Fruit fly (Drosophila melanogaster) whole organism, embryonic: ENCODE measurements around the gene CG6094.

Source experiments
- Abd-B ChIP-seq: fragments of 200-800 bp; sonication (Bioruptor generic); optimal IDR thresholded peaks from 2 replicates; lab custom pipeline; 2018; ENCODE audit warnings: missing biosample characterization, mild to moderate bottlenecking, missing genetic modification characterization, moderate library complexity
- Adf1 ChIP-seq: fragments of 200-800 bp; sonication (Bioruptor generic); IDR thresholded peaks from 2 replicates; pipeline ENCODE4 v1.3.6; 2022; ENCODE audit warnings: missing biosample characterization, missing genetic modification characterization
- Blimp-1 ChIP-seq: fragments of 200-800 bp; sonication (Bioruptor generic); optimal IDR thresholded peaks from 3 replicates; lab custom pipeline; 2018; ENCODE audit warnings: missing biosample characterization, missing genetic modification characterization, mild to moderate bottlenecking, moderate library complexity, missing genetic modification reagents
- CG10147 ChIP-seq: fragments of 200-800 bp; sonication (Bioruptor generic); optimal IDR thresholded peaks from 2 replicates; lab custom pipeline; 2019; ENCODE audit warnings: missing biosample characterization, mild to moderate bottlenecking, missing genetic modification characterization, moderate library complexity
- CG10209 ChIP-seq: fragments of 200-800 bp; sonication (Bioruptor generic); optimal IDR thresholded peaks from 3 replicates; lab custom pipeline; 2017; ENCODE audit warnings: missing biosample characterization, mild to moderate bottlenecking, missing genetic modification characterization, missing genetic modification reagents
- CG10654 ChIP-seq: fragments of 200-800 bp; sonication (Bioruptor generic); optimal IDR thresholded peaks from 2 replicates; lab custom pipeline; 2016; ENCODE audit warnings: missing biosample characterization, missing genetic modification characterization
- CG11093 ChIP-seq: fragments of 200-800 bp; sonication (Bioruptor generic); IDR thresholded peaks from 3 replicates; pipeline ENCODE4 v1.3.6; 2022; ENCODE audit warnings: missing biosample characterization, missing genetic modification characterization
- CG11247 ChIP-seq: fragments of 200-800 bp; sonication (Bioruptor generic); IDR thresholded peaks from 2 replicates; pipeline ENCODE4 v1.3.6; 2022; ENCODE audit warnings: missing biosample characterization, missing genetic modification characterization
- CG11695 ChIP-seq: fragments of 200-800 bp; sonication (Bioruptor generic); IDR thresholded peaks from 3 replicates; pipeline ENCODE4 v1.3.6; 2022; ENCODE audit warnings: missing biosample characterization, missing genetic modification characterization
- CG13287 ChIP-seq: fragments of 200-800 bp; sonication (Bioruptor generic); IDR thresholded peaks from 2 replicates; pipeline ENCODE4 v1.3.6; 2022; ENCODE audit warnings: missing biosample characterization, missing genetic modification characterization; ENCODE audit not compliant: partially characterized antibody
- CG15514 ChIP-seq: fragments of 200-800 bp; sonication (Bioruptor generic); optimal IDR thresholded peaks from 3 replicates; lab custom pipeline; 2017; ENCODE audit warnings: missing biosample characterization, missing genetic modification characterization, mild to moderate bottlenecking, moderate library complexity, missing genetic modification reagents
- CG1792 ChIP-seq: fragments of 200-800 bp; sonication (Bioruptor generic); optimal IDR thresholded peaks from 2 replicates; lab custom pipeline; 2016; ENCODE audit warnings: missing biosample characterization, missing genetic modification characterization
- CG3065 ChIP-seq: fragments of 200-800 bp; sonication (Bioruptor generic); optimal IDR thresholded peaks from 2 replicates; lab custom pipeline; 2016; ENCODE audit warnings: missing biosample characterization, missing genetic modification characterization
- CG4730 ChIP-seq: fragments of 200-800 bp; sonication (Bioruptor generic); IDR thresholded peaks from 2 replicates; pipeline ENCODE4 v1.3.6; 2022; ENCODE audit warnings: missing biosample characterization, missing genetic modification characterization
- CG7357 ChIP-seq: fragments of 200-800 bp; sonication (Bioruptor generic); IDR thresholded peaks from 3 replicates; pipeline ENCODE4 v1.3.6; 2022; ENCODE audit warnings: missing biosample characterization, missing genetic modification characterization
- CG7786 ChIP-seq: fragments of 200-800 bp; sonication (Bioruptor generic); optimal IDR thresholded peaks from 2 replicates; lab custom pipeline; 2016; ENCODE audit warnings: missing biosample characterization, missing genetic modification characterization
- CG7839 ChIP-seq: fragments of 200-800 bp; sonication (Bioruptor generic); optimal IDR thresholded peaks from 3 replicates; lab custom pipeline; 2018; ENCODE audit warnings: missing biosample characterization, mild to moderate bottlenecking, missing genetic modification characterization, moderate library complexity
- CG7928 ChIP-seq: fragments of 200-800 bp; sonication (Bioruptor generic); optimal IDR thresholded peaks from 2 replicates; lab custom pipeline; 2017; ENCODE audit warnings: missing biosample characterization, mild to moderate bottlenecking, missing genetic modification characterization
- CG9727 ChIP-seq: fragments of 200-800 bp; sonication (Bioruptor generic); optimal IDR thresholded peaks from 3 replicates; lab custom pipeline; 2017; ENCODE audit warnings: missing biosample characterization, mild to moderate bottlenecking, missing genetic modification characterization
- D ChIP-seq, 2 experiments: fragments of 200-800 bp in 1 of 2; fragments of >200 bp in 1 of 2; sonication (Bioruptor generic) in 1 of 2; optimal IDR thresholded peaks; 2 replicates in 1 of 2; 3 replicates in 1 of 2; lab custom pipeline; 2017; ENCODE audit warnings: mild to moderate bottlenecking in 1 of 2, missing biosample characterization in 1 of 2, missing genetic modification characterization in 1 of 2, missing genetic modification reagents in 1 of 2
- Gug ChIP-seq: fragments of 200-800 bp; sonication (Bioruptor generic); IDR thresholded peaks from 4 replicates; pipeline ENCODE4 v1.3.6; 2022; ENCODE audit warnings: missing biosample characterization, missing genetic modification characterization
- HLHmδ ChIP-seq: fragments of 200-800 bp; sonication (Bioruptor generic); optimal IDR thresholded peaks from 2 replicates; lab custom pipeline; 2018; ENCODE audit warnings: missing biosample characterization, mild to moderate bottlenecking, missing genetic modification characterization, moderate library complexity
- HmgZ ChIP-seq: fragments of 200-800 bp; sonication (Bioruptor generic); optimal IDR thresholded peaks from 2 replicates; lab custom pipeline; 2018; ENCODE audit warnings: missing biosample characterization, mild to moderate bottlenecking, missing genetic modification characterization
- MBD-R2 ChIP-seq: fragments of 200-800 bp; sonication (Bioruptor generic); IDR thresholded peaks from 2 replicates; pipeline ENCODE4 v1.3.6; 2022; ENCODE audit warnings: missing biosample characterization, missing genetic modification characterization
- Max ChIP-seq: fragments of 200-800 bp; sonication (Bioruptor generic); optimal IDR thresholded peaks from 2 replicates; lab custom pipeline; 2016; ENCODE audit warnings: missing biosample characterization, mild to moderate bottlenecking, missing genetic modification characterization
- Mes4 ChIP-seq: fragments of 200-800 bp; sonication (Bioruptor generic); optimal IDR thresholded peaks from 2 replicates; lab custom pipeline; 2016; ENCODE audit warnings: missing biosample characterization, missing genetic modification characterization
- NfI ChIP-seq: fragments of 200-800 bp; sonication (Bioruptor generic); optimal IDR thresholded peaks from 3 replicates; lab custom pipeline; 2018; ENCODE audit warnings: missing biosample characterization, mild to moderate bottlenecking, missing genetic modification characterization, moderate library complexity
- Poxn ChIP-seq: fragments of 200-800 bp; sonication (Bioruptor generic); IDR thresholded peaks from 2 replicates; pipeline ENCODE4 v1.3.6; 2022; ENCODE audit warnings: missing biosample characterization, missing genetic modification characterization
- Rfx ChIP-seq: fragments of 200-800 bp; sonication (Bioruptor generic); IDR thresholded peaks from 2 replicates; pipeline ENCODE4 v1.3.6; 2022; ENCODE audit warnings: missing biosample characterization, missing genetic modification characterization
- Rx ChIP-seq: fragments of 200-800 bp; sonication (Bioruptor generic); IDR thresholded peaks from 2 replicates; pipeline ENCODE4 v1.3.6; 2022; ENCODE audit warnings: missing biosample characterization, missing genetic modification characterization
- Sin3A ChIP-seq: fragments of >200 bp; optimal IDR thresholded peaks from 2 replicates; lab custom pipeline; 2018
- Sox100B ChIP-seq: fragments of 200-800 bp; sonication (Bioruptor generic); optimal IDR thresholded peaks from 3 replicates; lab custom pipeline; 2018; ENCODE audit warnings: missing biosample characterization, mild to moderate bottlenecking, missing genetic modification characterization
- Stat92E ChIP-seq, 3 experiments: fragments of >200 bp in 2 of 3; fragments of 200-800 bp in 1 of 3; sonication (Bioruptor generic) in 1 of 3; optimal IDR thresholded peaks; 2 replicates each; lab custom pipeline; 2017 to 2019; ENCODE audit warnings: missing biosample characterization in 3 of 3, missing genetic modification characterization in 3 of 3, mild to moderate bottlenecking in 1 of 3, moderate library complexity in 1 of 3
- Tbp ChIP-seq: fragments of >200 bp; optimal IDR thresholded peaks from 2 replicates; lab custom pipeline; 2018; ENCODE audit warnings: missing biosample characterization, missing genetic modification characterization
- ab ChIP-seq: fragments of 200-800 bp; sonication (Bioruptor generic); optimal IDR thresholded peaks from 2 replicates; lab custom pipeline; 2016; ENCODE audit warnings: missing biosample characterization, missing genetic modification characterization
- al ChIP-seq: fragments of 200-800 bp; sonication (Bioruptor generic); IDR thresholded peaks from 2 replicates; pipeline ENCODE4 v1.3.6; 2022; ENCODE audit warnings: missing biosample characterization, missing genetic modification characterization
- bcd ChIP-seq: fragments of 200-800 bp; sonication (Bioruptor generic); optimal IDR thresholded peaks from 2 replicates; lab custom pipeline; 2017; ENCODE audit warnings: missing biosample characterization, mild to moderate bottlenecking, missing genetic modification characterization
- bsh ChIP-seq, 2 experiments: fragments of 200-800 bp; sonication (Bioruptor generic); optimal IDR thresholded peaks; 2 replicates each; lab custom pipeline; 2017 to 2018; ENCODE audit warnings: mild to moderate bottlenecking in 2 of 2, missing biosample characterization in 2 of 2, missing genetic modification characterization in 2 of 2, moderate library complexity in 1 of 2
- cwo ChIP-seq: fragments of 200-800 bp; sonication (Bioruptor generic); optimal IDR thresholded peaks from 3 replicates; lab custom pipeline; 2017; ENCODE audit warnings: missing biosample characterization, missing genetic modification characterization, mild to moderate bottlenecking, moderate library complexity, missing genetic modification reagents
- dimm ChIP-seq: fragments of 200-800 bp; sonication (Bioruptor generic); IDR thresholded peaks from 2 replicates; pipeline ENCODE4 v1.3.6; 2022; ENCODE audit warnings: missing biosample characterization, missing genetic modification characterization
- dysf ChIP-seq: fragments of 200-800 bp; sonication (Bioruptor generic); IDR thresholded peaks from 3 replicates; pipeline ENCODE4 v1.3.6; 2022; ENCODE audit warnings: missing biosample characterization, missing genetic modification characterization
- fru ChIP-seq: fragments of >200 bp; optimal IDR thresholded peaks from 2 replicates; lab custom pipeline; 2017
- gcm2 ChIP-seq: fragments of 200-800 bp; sonication (Bioruptor generic); optimal IDR thresholded peaks from 2 replicates; lab custom pipeline; 2016; ENCODE audit warnings: missing biosample characterization, missing genetic modification characterization
- lmd ChIP-seq: fragments of 200-800 bp; sonication (Bioruptor generic); IDR thresholded peaks from 2 replicates; pipeline ENCODE4 v1.3.6; 2022; ENCODE audit warnings: missing biosample characterization, missing genetic modification characterization
- mirr ChIP-seq: fragments of 200-800 bp; sonication (Bioruptor generic); optimal IDR thresholded peaks from 3 replicates; lab custom pipeline; 2018; ENCODE audit warnings: missing biosample characterization, mild to moderate bottlenecking, missing genetic modification characterization
- onecut ChIP-seq: fragments of 200-800 bp; sonication (Bioruptor generic); IDR thresholded peaks from 2 replicates; pipeline ENCODE4 v1.3.6; 2022; ENCODE audit warnings: missing biosample characterization, missing genetic modification characterization
- org-1 ChIP-seq: fragments of 200-800 bp; sonication (Bioruptor generic); optimal IDR thresholded peaks from 2 replicates; lab custom pipeline; 2017; ENCODE audit warnings: missing biosample characterization, missing genetic modification characterization
- sim ChIP-seq: fragments of 200-800 bp; sonication (Bioruptor generic); IDR thresholded peaks from 2 replicates; pipeline ENCODE4 v1.3.6; 2022; ENCODE audit warnings: missing biosample characterization, missing genetic modification characterization
- slbo ChIP-seq: fragments of 200-800 bp; sonication (Bioruptor generic); IDR thresholded peaks from 2 replicates; pipeline ENCODE4 v1.3.6; 2022; ENCODE audit warnings: missing biosample characterization, missing genetic modification characterization
- sna ChIP-seq: fragments of 200-800 bp; sonication (Bioruptor generic); IDR thresholded peaks from 2 replicates; pipeline ENCODE4 v1.3.6; 2022; ENCODE audit warnings: missing biosample characterization, missing genetic modification characterization; ENCODE audit not compliant: partially characterized antibody
- yki ChIP-seq: fragments of >200 bp; optimal IDR thresholded peaks from 3 replicates; lab custom pipeline; 2018

Gene CG6094

dm6 chr2L:10466865-10467270, 40.0 kb upstream of the CG6094 start (continued):
- TF ChIP-seq D (optimal IDR thresholded peaks at IDR 0.05; lab: Kevin White, UChicago) (no peak), D (GFP tag; optimal IDR thresholded peaks at IDR 0.05; lab: Kevin White, UChicago) (peak; percentile 78), gcm2 (no peak), HLHmδ (GFP tag; lab: Kevin White, UChicago) (no peak), Poxn (GFP tag; lab: Robert Waterston, UW) (no peak), Abd-B (GFP tag; lab: Kevin White, UChicago) (peak; percentile 47), Sin3A (lab: Kevin White, UChicago) (no peak), CG1792 (GFP tag; lab: Kevin White, UChicago) (peak; percentile 37), fru (lab: Kevin White, UChicago) (no peak), slbo (GFP tag; lab: Robert Waterston, UW) (no peak; the same call in 1 of the 2 replicates), ab (GFP tag; lab: Kevin White, UChicago) (no peak), onecut (0 out of 2 replicates have a peak, but pooled peaks have one; percentile 15), Sox100B (GFP tag; lab: Kevin White, UChicago) (peak; percentile 82), CG10209 (GFP tag; lab: Kevin White, UChicago) (peak; percentile 17), CG11093 (GFP tag; lab: Robert Waterston, UW) (peak; percentile 63; the same call in 1 of the 3 replicates), Stat92E (GFP tag; optimal IDR thresholded peaks at IDR 0.05; lab: Kevin White, UChicago) (peak in 1 of 3 experiments; percentile 43), NfI (GFP tag; lab: Kevin White, UChicago) (no peak), CG9727 (peak; percentile 72), mirr (GFP tag; lab: Kevin White, UChicago) (no peak), CG7357 (GFP tag; lab: Robert Waterston, UW) (peak; percentile 61; the same call in 2 of the 3 replicates), CG10147 (GFP tag; lab: Kevin White, UChicago) (peak; percentile 2), CG3065 (no peak), lmd (GFP tag; lab: Robert Waterston, UW) (peak; percentile 80), yki (lab: Kevin White, UChicago) (no peak), MBD-R2 (GFP tag; lab: Robert Waterston, UW) (no peak), CG10654 (GFP tag; lab: Kevin White, UChicago) (peak; percentile 49), CG7928 (no peak), al (GFP tag; lab: Robert Waterston, UW) (peak; percentile 4; the same call in 1 of the 2 replicates), CG11247 (GFP tag; lab: Robert Waterston, UW) (no peak), HmgZ (tag; lab: Kevin White, UChicago) (no peak), CG15514 (peak; percentile 36), Mes4 (GFP tag; lab: Kevin White, UChicago) (peak; percentile 28), dysf (GFP tag; lab: Robert Waterston, UW) (peak; percentile 76), CG7786 (GFP tag; lab: Kevin White, UChicago) (peak; percentile 28), Gug (GFP tag; lab: Robert Waterston, UW) (peak; percentile 64; the same call in 3 of the 4 replicates), org-1 (GFP tag; lab: Kevin White, UChicago) (peak; percentile 51), cwo (GFP tag; lab: Kevin White, UChicago) (peak; percentile 48), sna (no peak), Blimp-1 (GFP tag; lab: Kevin White, UChicago) (peak; percentile 74), CG13287 (GFP tag; lab: Robert Waterston, UW) (no peak), Max (peak; percentile 58), Rfx (no peak), Adf1 (no peak), CG7839 (tag; lab: Kevin White, UChicago) (peak; percentile 78), bcd (peak; percentile 78), dimm (GFP tag; lab: Robert Waterston, UW) (no peak), CG11695 (GFP tag; lab: Robert Waterston, UW) (peak; percentile 54; the same call in 2 of the 3 replicates), bsh (GFP tag; optimal IDR thresholded peaks at IDR 0.05; lab: Kevin White, UChicago) (peak in 1 of 2 experiments; percentile 52), Rx (GFP tag; lab: Robert Waterston, UW) (peak; percentile 26; the same call in 1 of the 2 replicates), CG4730 (GFP tag; lab: Robert Waterston, UW) (no peak), Tbp (GFP tag; lab: Kevin White, UChicago) (no peak), sim (GFP tag; lab: Robert Waterston, UW) (peak; percentile 31; the same call in 1 of the 2 replicates)
